Worm (Caenorhabditis elegans) whole organism, L4/young adult: ENCODE measurements around the gene T01G5.6.

Source experiments
- W03F9.2 ChIP-seq: fragments of 150-350 bp; optimal IDR thresholded peaks from 2 replicates; lab custom pipeline; 2014; ENCODE audit warnings: missing biosample characterization, missing genetic modification characterization
- dao-5 ChIP-seq: sonication (generic microtip); optimal IDR thresholded peaks from 2 replicates; lab custom pipeline; 2016; ENCODE audit warnings: missing genotype, missing genetic modification characterization, moderate library complexity, missing compliant biosample characterization
- him-1 ChIP-seq: sonication (generic microtip); optimal IDR thresholded peaks from 2 replicates; lab custom pipeline; 2016; ENCODE audit warnings: missing genotype, missing genetic modification reagents, missing genetic modification characterization, missing compliant biosample characterization

ce11 chrV:15132423-15132822, 18.5 kb upstream of the T01G5.6 start, which contains the start of gene str-171:
- TF ChIP-seq him-1, result no peak
- no peak for TF ChIP-seq W03F9.2 (tag; lab: Kevin White, UChicago)
- TF ChIP-seq dao-5 (tag; lab: Kevin White, UChicago), result no peak
